Fruit fly (Drosophila melanogaster) whole organism, pupa: ENCODE measurements around the gene CG7579.

ENCODE experiments used
- CG10348 ChIP-seq: fragments of 200-800 bp; sonication (Bioruptor generic); IDR thresholded peaks from 2 replicates; pipeline ENCODE4 v1.3.6; 2022; ENCODE audit warnings: missing biosample characterization, missing genetic modification characterization
- CG12605 ChIP-seq: fragments of 200-800 bp; sonication (Bioruptor generic); IDR thresholded peaks from 2 replicates; pipeline ENCODE4 v1.3.6; 2022; ENCODE audit warnings: missing biosample characterization, missing genetic modification characterization
- CG13204 ChIP-seq: fragments of 200-800 bp; sonication (Bioruptor generic); optimal IDR thresholded peaks from 2 replicates; lab custom pipeline; 2018; ENCODE audit warnings: missing biosample characterization, mild to moderate bottlenecking, missing genetic modification characterization, moderate library complexity
- CG14655 ChIP-seq: fragments of 200-800 bp; sonication (Bioruptor generic); optimal IDR thresholded peaks from 3 replicates; lab custom pipeline; 2017; ENCODE audit warnings: mild to moderate bottlenecking, missing biosample characterization, missing genetic modification reagents, missing genetic modification characterization
- CG15710 ChIP-seq: fragments of 200-800 bp; sonication (Bioruptor generic); optimal IDR thresholded peaks from 2 replicates; lab custom pipeline; 2018; ENCODE audit warnings: missing biosample characterization, mild to moderate bottlenecking, missing genetic modification characterization, moderate library complexity
- CG17806 ChIP-seq: fragments of 200-800 bp; sonication (Bioruptor generic); optimal IDR thresholded peaks from 2 replicates; lab custom pipeline; 2018; ENCODE audit warnings: missing biosample characterization, mild to moderate bottlenecking, missing genetic modification characterization, moderate library complexity
- CG32121 ChIP-seq: fragments of 200-800 bp; sonication (Bioruptor generic); IDR thresholded peaks from 2 replicates; pipeline ENCODE4 v1.3.6; 2022; ENCODE audit warnings: missing biosample characterization, missing genetic modification characterization
- CG34367 ChIP-seq: fragments of 200-800 bp; sonication (Bioruptor generic); optimal IDR thresholded peaks from 2 replicates; lab custom pipeline; 2018; ENCODE audit warnings: missing biosample characterization, mild to moderate bottlenecking, missing genetic modification characterization
- CG4496 ChIP-seq: fragments of 200-800 bp; sonication (Bioruptor generic); IDR thresholded peaks from 3 replicates; pipeline ENCODE4 v1.3.6; 2022; ENCODE audit warnings: missing biosample characterization, missing genetic modification characterization
- CG8159 ChIP-seq: fragments of 200-800 bp; sonication (Bioruptor generic); optimal IDR thresholded peaks from 3 replicates; lab custom pipeline; 2018; ENCODE audit warnings: missing biosample characterization, mild to moderate bottlenecking, missing genetic modification characterization, moderate library complexity
- CG8301 ChIP-seq: fragments of 200-800 bp; sonication (Bioruptor generic); optimal IDR thresholded peaks from 2 replicates; lab custom pipeline; 2018; ENCODE audit warnings: missing biosample characterization, mild to moderate bottlenecking, missing genetic modification characterization
- CG9948 ChIP-seq: fragments of 200-800 bp; sonication (Bioruptor generic); optimal IDR thresholded peaks from 2 replicates; lab custom pipeline; 2018; ENCODE audit warnings: missing biosample characterization, mild to moderate bottlenecking, missing genetic modification characterization, moderate library complexity
- D1 ChIP-seq: fragments of 200-800 bp; sonication (Bioruptor generic); optimal IDR thresholded peaks from 2 replicates; lab custom pipeline; 2018; ENCODE audit warnings: missing biosample characterization, mild to moderate bottlenecking, missing genetic modification characterization, moderate library complexity
- EcR ChIP-seq: fragments of 200-800 bp; sonication (Bioruptor generic); optimal IDR thresholded peaks from 3 replicates; lab custom pipeline; 2019; ENCODE audit warnings: missing biosample characterization, missing genetic modification characterization, mild to moderate bottlenecking, moderate library complexity, missing genetic modification reagents
- Ets98B ChIP-seq: fragments of 200-800 bp; sonication (Bioruptor generic); IDR thresholded peaks from 2 replicates; pipeline ENCODE4 v1.3.6; 2022; ENCODE audit warnings: missing biosample characterization, missing genetic modification characterization
- Pif1A ChIP-seq: fragments of 200-800 bp; sonication (Bioruptor generic); optimal IDR thresholded peaks from 3 replicates; lab custom pipeline; 2016; ENCODE audit warnings: missing biosample characterization, missing genetic modification characterization
- Pif1B ChIP-seq: fragments of 200-800 bp; sonication (Bioruptor generic); optimal IDR thresholded peaks from 3 replicates; lab custom pipeline; 2016; ENCODE audit warnings: missing biosample characterization, missing genetic modification characterization
- Snoo ChIP-seq: fragments of 200-800 bp; sonication (Bioruptor generic); optimal IDR thresholded peaks from 3 replicates; lab custom pipeline; 2017; ENCODE audit warnings: missing biosample characterization, mild to moderate bottlenecking, missing genetic modification characterization, inconsistent platforms
- fd96Ca ChIP-seq: fragments of 200-800 bp; sonication (Bioruptor generic); IDR thresholded peaks from 3 replicates; pipeline ENCODE4 v1.3.6; 2022; ENCODE audit warnings: missing biosample characterization, missing genetic modification characterization
- gl ChIP-seq: fragments of 200-800 bp; sonication (Bioruptor generic); optimal IDR thresholded peaks from 2 replicates; lab custom pipeline; 2018; ENCODE audit warnings: missing biosample characterization, mild to moderate bottlenecking, missing genetic modification characterization
- rn ChIP-seq: fragments of 200-800 bp; sonication (Bioruptor generic); IDR thresholded peaks from 2 replicates; pipeline ENCODE4 v1.3.6; 2022; ENCODE audit warnings: missing biosample characterization, missing genetic modification characterization

The CG7579 gene

DNA sequence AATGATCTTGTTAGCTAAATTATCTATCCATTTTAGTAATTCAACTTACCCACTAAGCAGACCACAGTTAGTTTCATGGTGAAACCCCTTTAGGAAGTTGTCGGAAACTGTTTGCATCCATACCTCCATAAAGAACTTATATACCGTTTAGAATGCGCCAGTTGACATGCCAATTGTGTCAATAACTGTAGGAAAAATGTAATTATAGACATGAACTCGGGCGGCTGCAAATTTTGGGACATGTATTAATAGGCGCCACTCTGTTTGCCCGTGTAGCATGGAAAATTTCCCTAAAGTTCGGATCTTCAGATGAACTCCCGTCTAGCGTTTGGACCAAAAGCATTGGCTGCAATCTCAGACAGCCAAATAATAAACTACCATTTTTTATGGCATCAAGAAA, 27.3 kb downstream of the CG7579 start, which contains the start of gene Eig71Ee:
Gene Eig71Ee, minus strand, starts transcription at position 101 of the 400 bp plus-strand sequence.
- TF ChIP-seq EcR (GFP tag; lab: Kevin White, UChicago) (no peak), CG17806 (tag; lab: Kevin White, UChicago) (no peak), CG15710 (tag; lab: Kevin White, UChicago) (no peak), CG8301 (no peak), CG32121 (GFP tag; lab: Robert Waterston, UW) (no peak), Ets98B (no peak), fd96Ca (GFP tag; lab: Robert Waterston, UW) (no peak), Pif1B (GFP tag; lab: Kevin White, UChicago) (no peak), CG34367 (tag; lab: Kevin White, UChicago) (no peak)

DNA sequence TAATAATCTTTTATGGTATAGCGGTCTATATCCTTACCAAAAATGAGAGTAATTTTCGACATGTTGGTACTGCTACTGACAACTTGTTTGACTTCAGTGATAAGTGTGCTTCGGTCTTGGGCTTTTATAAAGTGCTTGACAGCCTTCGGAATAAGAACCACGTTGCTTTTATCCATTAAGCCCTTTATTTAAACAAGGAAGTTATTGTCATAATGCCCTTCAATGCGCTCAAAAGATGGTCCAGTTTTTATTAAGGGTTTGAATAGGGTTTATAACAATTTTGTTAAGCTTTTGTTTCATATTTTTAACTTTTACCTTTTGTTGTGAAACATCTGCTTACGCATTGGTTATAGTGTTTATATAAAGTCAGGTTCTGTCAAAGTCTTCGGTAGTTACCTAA, 31.1 kb downstream of the CG7579 start, which contains the start of the genes Eig71Ec and Eig71Ed:
Gene Eig71Ec, minus strand, starts transcription at position 101 of the 400 bp plus-strand sequence.
Gene Eig71Ed, plus strand, starts transcription at position 384 of the 400 bp plus-strand sequence.
- TF ChIP-seq Pif1B (GFP tag; lab: Kevin White, UChicago) = no peak
- TF ChIP-seq CG14655 (GFP tag; lab: Kevin White, UChicago) = no peak
- no peak for TF ChIP-seq CG34367 (tag; lab: Kevin White, UChicago)
- no peak for TF ChIP-seq CG32121 (GFP tag; lab: Robert Waterston, UW)
- TF ChIP-seq D1 (tag; lab: Kevin White, UChicago) = no peak
- TF ChIP-seq EcR (GFP tag; lab: Kevin White, UChicago) = no peak
- no peak for TF ChIP-seq CG9948

DNA sequence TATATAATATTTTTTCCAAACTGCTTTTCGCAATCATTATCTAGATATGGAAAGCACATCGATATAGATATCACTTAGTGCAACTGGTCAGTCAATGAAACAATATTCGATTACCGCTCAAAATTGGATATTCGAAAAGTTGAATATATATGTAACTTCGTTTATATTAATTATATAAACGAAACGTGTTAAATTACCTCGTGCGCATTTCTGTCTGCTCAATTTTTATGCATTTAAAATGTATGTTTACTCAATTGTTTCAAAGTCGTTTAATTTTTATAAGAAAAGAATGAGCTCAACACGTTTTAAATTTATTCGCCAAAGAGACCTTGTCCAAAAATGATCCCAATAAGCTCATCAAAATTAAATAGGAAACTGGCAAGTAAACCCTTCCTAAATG, 32.7 kb downstream of the CG7579 start, which contains the start of gene CG43084:
Gene CG43084, plus strand, starts transcription at position 301 of the 400 bp plus-strand sequence.
- TF ChIP-seq CG4496 (GFP tag; lab: Robert Waterston, UW) (no peak), CG12605 (no peak), CG32121 (GFP tag; lab: Robert Waterston, UW) (no peak)

DNA sequence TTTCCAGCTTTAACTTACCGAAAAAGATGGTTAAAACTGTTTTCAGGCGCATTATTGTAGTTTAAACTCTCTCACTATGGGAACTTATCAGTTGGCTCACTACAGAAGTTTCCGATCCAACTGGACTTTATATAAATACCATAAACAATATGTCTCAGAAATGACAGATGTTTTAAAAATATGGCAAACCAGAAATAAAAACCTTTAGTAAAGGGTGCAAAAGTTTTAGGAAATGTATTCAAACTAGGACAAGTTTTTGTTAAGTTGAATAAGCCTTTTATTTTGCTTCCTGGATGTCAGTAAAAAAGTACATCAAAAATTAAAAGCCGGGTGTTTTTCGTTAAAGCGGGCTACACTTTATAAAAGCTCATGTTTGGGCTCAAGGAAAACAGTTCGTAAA, 33.7 kb downstream of the CG7579 start, which contains the start of the genes Eig71Ea and Eig71Eb:
Gene Eig71Ea, minus strand, starts transcription at position 101 of the 400 bp plus-strand sequence.
Gene Eig71Eb, plus strand, starts transcription at position 376 of the 400 bp plus-strand sequence.
- TF ChIP-seq CG8159 = no peak
- TF ChIP-seq CG10348 (GFP tag; lab: Robert Waterston, UW) = no peak
- no peak for TF ChIP-seq Ets98B
- no peak for TF ChIP-seq Pif1B (GFP tag; lab: Kevin White, UChicago)
- no peak for TF ChIP-seq CG14655 (GFP tag; lab: Kevin White, UChicago)
- no peak for TF ChIP-seq CG4496 (GFP tag; lab: Robert Waterston, UW)
- TF ChIP-seq CG34367 (tag; lab: Kevin White, UChicago) = no peak

DNA sequence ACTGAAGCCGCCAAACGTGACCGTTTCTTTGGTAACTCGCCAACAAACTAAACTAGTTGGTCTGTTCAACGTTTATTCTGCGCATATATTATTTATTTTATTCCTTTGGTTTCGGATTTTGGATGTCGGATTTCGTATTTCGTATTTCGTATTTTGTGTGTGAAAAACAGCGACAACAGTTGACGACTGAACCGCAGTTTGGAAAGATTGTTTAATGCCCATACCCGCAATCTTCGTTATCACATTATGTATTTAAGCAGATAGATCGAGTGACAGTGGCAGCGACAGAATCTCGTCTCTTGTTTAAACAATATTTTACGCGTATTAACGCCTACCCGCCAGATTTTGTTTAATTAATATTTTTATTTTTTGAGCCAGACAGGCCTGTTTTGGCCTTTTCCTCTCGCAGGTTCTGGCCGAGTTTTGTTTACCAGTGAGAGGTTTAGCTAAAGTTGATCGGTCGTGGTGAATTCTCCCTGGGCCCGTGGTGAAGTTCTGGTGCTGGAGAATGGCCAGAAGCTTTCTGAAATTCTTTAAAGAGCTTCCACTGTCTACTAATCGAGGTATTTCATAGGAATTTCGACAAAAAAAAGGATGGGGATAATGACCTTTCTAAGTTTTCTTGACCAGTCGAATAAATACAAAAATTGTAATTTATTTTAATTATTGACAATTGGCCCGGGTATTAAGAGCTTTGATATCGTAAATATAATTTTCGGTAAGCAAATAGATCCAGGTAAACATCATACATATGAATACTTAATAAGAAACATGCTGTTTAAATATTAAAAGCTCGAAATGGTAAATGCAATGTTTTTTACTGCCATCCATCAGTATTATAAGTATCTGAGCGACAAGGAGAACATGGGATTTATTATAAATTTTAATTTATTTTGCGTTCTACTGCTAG, 35.3 kb downstream of the CG7579 start, which contains the start of the genes comm3 and CG43083:
Gene comm3, minus strand, starts transcription at position 51 of the 910 bp plus-strand sequence.
Gene CG43083, plus strand, starts transcription at position 860 of the 910 bp plus-strand sequence.
- TF ChIP-seq gl (tag; lab: Kevin White, UChicago) (no peak), CG4496 (GFP tag; lab: Robert Waterston, UW) (no peak), CG14655 (GFP tag; lab: Kevin White, UChicago) (no peak), CG34367 (tag; lab: Kevin White, UChicago) (no peak), CG17806 (tag; lab: Kevin White, UChicago) (no peak), CG8159 (no peak), CG12605 (no peak), CG15710 (tag; lab: Kevin White, UChicago) (no peak), CG10348 (GFP tag; lab: Robert Waterston, UW) (no peak), Snoo (tag; lab: Kevin White, UChicago) (no peak), CG8301 (no peak), fd96Ca (GFP tag; lab: Robert Waterston, UW) (no peak), D1 (tag; lab: Kevin White, UChicago) (no peak)

DNA sequence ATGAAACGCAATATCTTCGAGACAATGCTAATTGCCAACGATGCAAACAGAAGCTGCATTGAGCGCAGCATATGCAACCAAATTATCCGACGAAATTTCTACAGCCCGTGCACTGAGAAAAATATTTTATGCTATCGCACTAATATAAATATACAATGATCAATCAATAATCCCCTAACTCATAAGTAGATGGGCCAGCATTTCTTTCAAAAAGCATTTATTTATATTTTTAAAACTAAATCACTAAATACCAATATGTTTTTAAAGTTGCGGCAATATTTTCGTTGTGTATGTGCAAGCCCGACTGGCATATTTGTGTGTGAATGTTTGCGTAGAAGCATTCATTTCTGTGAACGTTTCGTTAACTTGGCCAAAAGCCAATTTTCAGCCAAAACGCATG, 37.1 kb downstream of the CG7579 start:
- TF ChIP-seq CG12605 (no peak), CG10348 (GFP tag; lab: Robert Waterston, UW) (no peak), CG9948 (no peak), gl (tag; lab: Kevin White, UChicago) (no peak), CG4496 (GFP tag; lab: Robert Waterston, UW) (no peak), CG14655 (GFP tag; lab: Kevin White, UChicago) (no peak), fd96Ca (GFP tag; lab: Robert Waterston, UW) (no peak), Pif1B (GFP tag; lab: Kevin White, UChicago) (no peak), CG13204 (no peak), rn (no peak), CG8159 (no peak), CG15710 (tag; lab: Kevin White, UChicago) (no peak), D1 (tag; lab: Kevin White, UChicago) (no peak), Ets98B (no peak), Snoo (tag; lab: Kevin White, UChicago) (no peak), CG32121 (GFP tag; lab: Robert Waterston, UW) (no peak), CG34367 (tag; lab: Kevin White, UChicago) (no peak), Pif1A (GFP tag; lab: Kevin White, UChicago) (no peak), CG8301 (no peak)
